Worm (Caenorhabditis elegans) whole organism, L4 larva: ENCODE results near the gene C16A3.6.

Experiments used
- D1046.2 ChIP-seq: fragments of 200-800 bp; sonication (Bioruptor generic); IDR thresholded peaks from 2 replicates; pipeline ENCODE4 v1.3.6; 2022; ENCODE audit warnings: missing genetic modification characterization, missing compliant biosample characterization
- F26F4.8 ChIP-seq: fragments of 200-800 bp; sonication (Bioruptor generic); conservative IDR thresholded peaks from 2 replicates; pipeline ENCODE4 v1.3.6; 2022; ENCODE audit warnings: missing genetic modification characterization, missing compliant biosample characterization
- F37D6.2 ChIP-seq: sonication (generic microtip); optimal IDR thresholded peaks from 2 replicates; lab custom pipeline; 2016; ENCODE audit warnings: mild to moderate bottlenecking, missing genetic modification characterization, missing compliant biosample characterization
- R02D3.7 ChIP-seq: fragments of 150-350 bp; sonication (generic microtip); optimal IDR thresholded peaks from 3 replicates; lab custom pipeline; 2014; ENCODE audit warnings: missing biosample characterization, missing genetic modification characterization
- Y105C5A.15 ChIP-seq: fragments of 200-800 bp; sonication (Bioruptor generic); IDR thresholded peaks from 2 replicates; pipeline ENCODE4 v1.3.6; 2022; ENCODE audit warnings: missing genetic modification characterization, missing compliant biosample characterization
- ZK337.2 ChIP-seq: fragments of 200-800 bp; sonication (Bioruptor generic); IDR thresholded peaks from 2 replicates; pipeline ENCODE4 v1.3.6; 2022; ENCODE audit warnings: missing genetic modification reagents, missing genetic modification characterization, missing compliant biosample characterization
- ZK546.5 ChIP-seq, 2 experiments: sonication (generic microtip); optimal IDR thresholded peaks; 2 replicates each; lab custom pipeline; 2017; ENCODE audit warnings: missing biosample characterization in 2 of 2, missing genetic modification characterization in 2 of 2
- ama-1 ChIP-seq: fragments of 150-350 bp; optimal IDR thresholded peaks from 2 replicates; lab custom pipeline; 2014; ENCODE audit warnings: inconsistent platforms, mixed read lengths
- arid-1 ChIP-seq: fragments of 200-800 bp; sonication (Bioruptor generic); conservative IDR thresholded peaks from 2 replicates; pipeline ENCODE4 v1.3.6; 2022; ENCODE audit warnings: missing genetic modification reagents, missing genetic modification characterization, missing compliant biosample characterization
- ceh-28 ChIP-seq: fragments of 150-350 bp; optimal IDR thresholded peaks from 2 replicates; lab custom pipeline; 2014; ENCODE audit warnings: missing biosample characterization, missing genetic modification reagents, missing genetic modification characterization
- ceh-44 ChIP-seq: fragments of 200-800 bp; sonication (Bioruptor generic); IDR thresholded peaks from 2 replicates; pipeline ENCODE4 v1.3.6; 2022; ENCODE audit warnings: missing genetic modification reagents, missing genetic modification characterization, missing compliant biosample characterization
- ceh-62 ChIP-seq: sonication (generic microtip); optimal IDR thresholded peaks from 2 replicates; lab custom pipeline; 2017; ENCODE audit warnings: missing biosample characterization, missing genetic modification characterization
- ceh-82 ChIP-seq: sonication (generic microtip); optimal IDR thresholded peaks from 2 replicates; lab custom pipeline; 2017; ENCODE audit warnings: missing biosample characterization, missing genetic modification characterization
- daf-12 ChIP-seq: fragments of 150-350 bp; optimal IDR thresholded peaks from 2 replicates; lab custom pipeline; 2014; ENCODE audit warnings: missing biosample characterization, missing genetic modification reagents, missing genetic modification characterization
- daf-16 ChIP-seq, 3 experiments: sonication (generic microtip); optimal IDR thresholded peaks; 2 replicates each; lab custom pipeline; 2016 to 2017; ENCODE audit warnings: missing genetic modification characterization in 3 of 3, missing genetic modification reagents in 3 of 3, mild to moderate bottlenecking in 2 of 3, missing compliant biosample characterization in 2 of 3, missing biosample characterization in 1 of 3, moderate library complexity in 1 of 3
- daf-19 ChIP-seq: fragments of 200-800 bp; sonication (Bioruptor generic); conservative IDR thresholded peaks from 2 replicates; pipeline ENCODE4 v1.3.6; 2022; ENCODE audit warnings: missing genetic modification characterization, missing compliant biosample characterization
- daf-8 ChIP-seq: fragments of 200-800 bp; sonication (Bioruptor generic); IDR thresholded peaks from 2 replicates; pipeline ENCODE4 v1.3.6; 2022; ENCODE audit warnings: missing genetic modification characterization, missing compliant biosample characterization
- dmd-6 ChIP-seq: fragments of 200-800 bp; sonication (Bioruptor generic); IDR thresholded peaks from 2 replicates; pipeline ENCODE4 v1.3.6; 2022; ENCODE audit warnings: missing genetic modification reagents, missing genetic modification characterization, missing compliant biosample characterization
- dmd-9 ChIP-seq: fragments of 200-800 bp; sonication (Bioruptor generic); IDR thresholded peaks from 2 replicates; pipeline ENCODE4 v1.3.6; 2022; ENCODE audit warnings: missing genetic modification reagents, missing genetic modification characterization, missing compliant biosample characterization
- dpl-1 ChIP-seq: fragments of 150-350 bp; optimal IDR thresholded peaks from 2 replicates; lab custom pipeline; 2014; ENCODE audit warnings: missing biosample characterization, missing genetic modification reagents, missing genetic modification characterization
- dve-1 ChIP-seq: sonication (generic microtip); optimal IDR thresholded peaks from 2 replicates; lab custom pipeline; 2017; ENCODE audit warnings: antibody characterized with exemption, mild to moderate bottlenecking, missing genetic modification characterization, missing compliant biosample characterization; ENCODE audit not compliant: insufficient read depth
- gei-8 ChIP-seq: fragments of 200-800 bp; sonication (Bioruptor generic); optimal IDR thresholded peaks from 2 replicates; lab custom pipeline; 2018; ENCODE audit warnings: mild to moderate bottlenecking, missing genetic modification characterization, missing compliant biosample characterization
- hlh-11 ChIP-seq: fragments of 200-800 bp; sonication (Bioruptor generic); optimal IDR thresholded peaks from 2 replicates; lab custom pipeline; 2018; ENCODE audit warnings: mild to moderate bottlenecking, missing genetic modification characterization, missing compliant biosample characterization
- jun-1 ChIP-seq: fragments of 150-350 bp; optimal IDR thresholded peaks from 2 replicates; lab custom pipeline; 2014; ENCODE audit warnings: missing biosample characterization, missing genetic modification reagents, missing genetic modification characterization
- lim-7 ChIP-seq: fragments of 200-800 bp; sonication (Bioruptor generic); IDR thresholded peaks from 2 replicates; pipeline ENCODE4 v1.3.6; 2022; ENCODE audit warnings: missing genetic modification characterization, missing compliant biosample characterization
- lin-1 ChIP-seq: fragments of 200-800 bp; sonication (Bioruptor generic); IDR thresholded peaks from 2 replicates; pipeline ENCODE4 v1.3.6; 2022; ENCODE audit warnings: missing genetic modification reagents, missing genetic modification characterization, missing compliant biosample characterization
- lin-13 ChIP-seq: fragments of 150-350 bp; optimal IDR thresholded peaks from 2 replicates; lab custom pipeline; 2014; ENCODE audit warnings: missing biosample characterization, missing genetic modification reagents, missing genetic modification characterization
- lin-15B ChIP-seq: fragments of 150-350 bp; sonication (generic microtip); optimal IDR thresholded peaks from 3 replicates; lab custom pipeline; 2014; ENCODE audit warnings: missing biosample characterization, missing genetic modification characterization
- lir-3 ChIP-seq: sonication (generic microtip); optimal IDR thresholded peaks from 2 replicates; lab custom pipeline; 2016; ENCODE audit warnings: mild to moderate bottlenecking, missing genetic modification characterization, missing compliant biosample characterization
- lsy-2 ChIP-seq, 2 experiments: fragments of 150-350 bp in 1 of 2; sonication (generic microtip) in 1 of 2; optimal IDR thresholded peaks; 2 replicates each; lab custom pipeline; 2014 to 2017; ENCODE audit warnings: missing biosample characterization in 2 of 2, missing genetic modification characterization in 2 of 2
- mdl-1 ChIP-seq, 2 experiments: fragments of 150-350 bp in 1 of 2; sonication (generic microtip) in 1 of 2; optimal IDR thresholded peaks; 2 replicates each; lab custom pipeline; 2014 to 2017; ENCODE audit warnings: missing biosample characterization in 2 of 2, missing genetic modification characterization in 2 of 2
- mdt-29 ChIP-seq: fragments of 200-800 bp; sonication (Bioruptor generic); IDR thresholded peaks from 2 replicates; pipeline ENCODE4 v1.3.6; 2022; ENCODE audit warnings: missing genetic modification reagents, missing genetic modification characterization, missing compliant biosample characterization
- mep-1 ChIP-seq: fragments of 150-350 bp; sonication (generic microtip); optimal IDR thresholded peaks from 3 replicates; lab custom pipeline; 2014; ENCODE audit warnings: missing biosample characterization, missing genetic modification characterization
- mxl-2 ChIP-seq: fragments of 200-800 bp; sonication (Bioruptor generic); conservative IDR thresholded peaks from 2 replicates; pipeline ENCODE4 v1.3.6; 2022; ENCODE audit warnings: missing genetic modification reagents, missing genetic modification characterization, missing compliant biosample characterization
- nhr-10 ChIP-seq: fragments of 150-350 bp; optimal IDR thresholded peaks from 2 replicates; lab custom pipeline; 2014; ENCODE audit warnings: missing biosample characterization, missing genetic modification characterization
- nhr-111 ChIP-seq: fragments of 200-800 bp; sonication (Bioruptor generic); optimal IDR thresholded peaks from 2 replicates; lab custom pipeline; 2018; ENCODE audit warnings: mild to moderate bottlenecking, missing genetic modification characterization, missing compliant biosample characterization
- nhr-28 ChIP-seq: fragments of 150-350 bp; optimal IDR thresholded peaks from 2 replicates; lab custom pipeline; 2014; ENCODE audit warnings: missing biosample characterization, missing genetic modification characterization
- nhr-41 ChIP-seq: fragments of 200-800 bp; sonication (Bioruptor generic); IDR thresholded peaks from 2 replicates; pipeline ENCODE4 v1.3.6; 2022; ENCODE audit warnings: missing genetic modification reagents, missing genetic modification characterization, missing compliant biosample characterization
- pha-4 ChIP-seq, 2 experiments: fragments of 150-350 bp in 1 of 2; fragments of 200-800 bp in 1 of 2; sonication (Bioruptor generic) in 1 of 2; IDR thresholded peaks in 1 of 2; optimal IDR thresholded peaks in 1 of 2; 2 replicates each; pipeline versions ENCODE4 v1.3.6 to Lab custom; 2014 to 2022; ENCODE audit warnings: missing genetic modification characterization in 2 of 2, missing genetic modification reagents in 2 of 2, missing biosample characterization in 1 of 2, missing compliant biosample characterization in 1 of 2
- pqm-1 ChIP-seq: sonication (generic microtip); optimal IDR thresholded peaks from 2 replicates; lab custom pipeline; 2017; ENCODE audit warnings: missing biosample characterization, missing genetic modification characterization
- set-16 ChIP-seq: fragments of 200-800 bp; sonication (Bioruptor generic); IDR thresholded peaks from 2 replicates; pipeline ENCODE4 v1.3.6; 2022; ENCODE audit warnings: missing genetic modification reagents, missing genetic modification characterization, missing compliant biosample characterization
- snpc-1.2 ChIP-seq: fragments of 200-800 bp; sonication (Bioruptor generic); IDR thresholded peaks from 2 replicates; pipeline ENCODE4 v1.3.6; 2022; ENCODE audit warnings: missing genetic modification reagents, missing genetic modification characterization, missing compliant biosample characterization
- snpc-4 ChIP-seq: fragments of 150-350 bp; optimal IDR thresholded peaks from 2 replicates; lab custom pipeline; 2014; ENCODE audit warnings: missing biosample characterization, missing genetic modification characterization
- spr-1 ChIP-seq: sonication (generic microtip); optimal IDR thresholded peaks from 2 replicates; lab custom pipeline; 2016; ENCODE audit warnings: mild to moderate bottlenecking, missing genetic modification characterization, missing compliant biosample characterization
- tra-1 ChIP-seq: fragments of 200-800 bp; sonication (Bioruptor generic); IDR thresholded peaks from 2 replicates; pipeline ENCODE4 v1.3.6; 2022; ENCODE audit warnings: missing genetic modification reagents, missing genetic modification characterization, missing compliant biosample characterization
- zag-1 ChIP-seq: fragments of 150-350 bp; optimal IDR thresholded peaks from 2 replicates; lab custom pipeline; 2014; ENCODE audit warnings: missing biosample characterization, missing genetic modification characterization
- zfp-2 ChIP-seq: sonication (generic microtip); optimal IDR thresholded peaks from 2 replicates; lab custom pipeline; 2016; ENCODE audit warnings: mild to moderate bottlenecking, missing genetic modification characterization, missing compliant biosample characterization
- zfp-3 ChIP-seq: fragments of 200-800 bp; sonication (Bioruptor generic); conservative IDR thresholded peaks from 2 replicates; pipeline ENCODE4 v1.3.6; 2022; ENCODE audit warnings: missing genetic modification reagents, missing genetic modification characterization, missing compliant biosample characterization
- zip-2 ChIP-seq: fragments of 150-350 bp; optimal IDR thresholded peaks from 2 replicates; lab custom pipeline; 2014; ENCODE audit warnings: missing biosample characterization, missing genetic modification characterization
- ztf-11 ChIP-seq: fragments of 150-350 bp; optimal IDR thresholded peaks from 2 replicates; lab custom pipeline; 2014; ENCODE audit warnings: missing biosample characterization, missing genetic modification characterization
- ztf-7 ChIP-seq: fragments of 150-350 bp; optimal IDR thresholded peaks from 2 replicates; lab custom pipeline; 2014; ENCODE audit warnings: missing biosample characterization, missing genetic modification characterization

The C16A3.6 gene

DNA sequence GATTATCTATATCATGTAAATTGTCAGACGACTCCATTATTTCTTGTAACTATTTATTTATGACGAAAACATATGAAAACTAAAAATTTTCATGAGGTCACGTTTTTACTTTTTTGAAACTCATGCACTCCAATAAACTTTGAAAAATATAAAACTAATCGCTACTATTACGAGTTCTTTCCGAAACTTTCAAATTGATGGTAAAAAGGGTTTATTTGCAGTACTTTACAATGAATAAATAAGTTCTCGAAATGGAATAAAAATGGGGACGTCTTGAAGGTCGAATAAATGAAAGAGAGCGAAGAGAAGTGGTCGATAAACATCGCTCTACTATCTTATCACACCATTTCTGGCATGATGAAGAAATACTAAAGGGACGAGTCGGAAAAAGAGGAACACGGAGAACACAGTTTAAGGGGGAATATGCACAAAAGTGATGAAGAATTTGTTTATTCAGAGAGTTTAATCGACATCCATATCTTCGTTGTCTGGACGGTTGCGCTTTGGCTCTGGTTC is 39.0 kb upstream of the C16A3.6 start, which contains the start of gene let-767:
let-767 (minus strand) TSS at position 51 of the 516 bp plus-strand sequence.
- no peak for TF ChIP-seq ama-1 (lab: Kevin White, UChicago)
- no peak for TF ChIP-seq zip-2 (tag; lab: Kevin White, UChicago)
- no peak for TF ChIP-seq daf-19 (GFP tag; lab: Robert Waterston, UW)
- TF ChIP-seq nhr-111 = no peak
- peak; percentile 21 for TF ChIP-seq mep-1 (tag; lab: Kevin White, UChicago)
- no peak for TF ChIP-seq lin-1
- no peak for TF ChIP-seq snpc-4 (tag; lab: Kevin White, UChicago)
- TF ChIP-seq lin-15B (tag; lab: Kevin White, UChicago) = no peak
- TF ChIP-seq pqm-1 = peak; percentile 70
- no peak for TF ChIP-seq lim-7 (GFP tag; lab: Robert Waterston, UW)
- no peak for TF ChIP-seq ztf-11 (tag; lab: Kevin White, UChicago)
- no peak for TF ChIP-seq ceh-28 (tag; lab: Kevin White, UChicago)
- TF ChIP-seq dmd-6 (GFP tag; lab: Robert Waterston, UW) = peak; percentile 7; the same call in 1 of the 2 replicates
- TF ChIP-seq zfp-2 (tag; lab: Kevin White, UChicago) = no peak
- TF ChIP-seq dmd-9 (GFP tag; lab: Robert Waterston, UW) = no peak
- peak; percentile 28 for TF ChIP-seq hlh-11 (tag; lab: Kevin White, UChicago)
- TF ChIP-seq lin-13 (GFP tag; lab: Kevin White, UChicago) = peak; percentile 47
- TF ChIP-seq tra-1 = no peak
- no peak for TF ChIP-seq lsy-2 (tag; optimal IDR thresholded peaks at IDR 0.05; lab: Kevin White, UChicago)
- no peak for TF ChIP-seq zag-1
- TF ChIP-seq jun-1 (tag; lab: Kevin White, UChicago) = no peak
- no peak for TF ChIP-seq lir-3
- TF ChIP-seq arid-1 (GFP tag; lab: Robert Waterston, UW) = no peak
- TF ChIP-seq zfp-3 = no peak
- TF ChIP-seq mdt-29 = no peak
- no peak for TF ChIP-seq nhr-41
- TF ChIP-seq nhr-28 = peak; percentile 41
- TF ChIP-seq ZK337.2 (GFP tag; lab: Robert Waterston, UW) = no peak
- TF ChIP-seq ZK546.5 (tag; optimal IDR thresholded peaks at IDR 0.05; lab: Kevin White, UChicago) = no peak
- no peak for TF ChIP-seq mdl-1 (tag; optimal IDR thresholded peaks at IDR 0.05; lab: Kevin White, UChicago)
- TF ChIP-seq D1046.2 (GFP tag; lab: Robert Waterston, UW) = no peak
- TF ChIP-seq dpl-1 (GFP tag; lab: Kevin White, UChicago) = no peak
- TF ChIP-seq ztf-7 (tag; lab: Kevin White, UChicago) = no peak
- no peak for TF ChIP-seq ceh-62 (tag; lab: Kevin White, UChicago)
- TF ChIP-seq spr-1 (tag; lab: Kevin White, UChicago) = no peak
- no peak for TF ChIP-seq mxl-2 (GFP tag; lab: Robert Waterston, UW)
- no peak for TF ChIP-seq set-16 (GFP tag; lab: Robert Waterston, UW)
- no peak for TF ChIP-seq ceh-44 (GFP tag; lab: Robert Waterston, UW)
- no peak for TF ChIP-seq nhr-10 (tag; lab: Kevin White, UChicago)
- TF ChIP-seq ceh-82 (tag; lab: Kevin White, UChicago) = no peak
- no peak for TF ChIP-seq Y105C5A.15 (GFP tag; lab: Robert Waterston, UW)
- TF ChIP-seq pha-4 (GFP tag; IDR thresholded peaks at IDR 0.05; lab: Robert Waterston, UW) = no peak
- TF ChIP-seq pha-4 (tag; optimal IDR thresholded peaks at IDR 0.05; lab: Kevin White, UChicago) = no peak
- no peak for TF ChIP-seq daf-8 (GFP tag; lab: Robert Waterston, UW)
- TF ChIP-seq F26F4.8 (GFP tag; lab: Robert Waterston, UW) = no peak
- no peak for TF ChIP-seq F37D6.2 (tag; lab: Kevin White, UChicago)
- no peak for TF ChIP-seq gei-8 (GFP tag; lab: Kevin White, UChicago)
- no peak for TF ChIP-seq dve-1 (tag; lab: Kevin White, UChicago)
- TF ChIP-seq daf-16 (GFP tag; optimal IDR thresholded peaks at IDR 0.05; lab: Kevin White, UChicago) = no peak
- TF ChIP-seq daf-16 (tag; optimal IDR thresholded peaks at IDR 0.05; lab: Kevin White, UChicago) = peak; percentile 68
- TF ChIP-seq daf-12 (tag; lab: Kevin White, UChicago) = no peak
- TF ChIP-seq snpc-1.2 (GFP tag; lab: Robert Waterston, UW) = no peak
- TF ChIP-seq R02D3.7 (tag; lab: Kevin White, UChicago) = no peak
